Worm (Caenorhabditis elegans) whole organism, late embryonic: Measurements from ENCODE around the gene mig-17.

Source experiments
- F13H6.1 ChIP-seq: sonication (generic microtip); optimal IDR thresholded peaks from 2 replicates; lab custom pipeline; 2016; ENCODE audit warnings: missing genetic modification characterization, missing compliant biosample characterization
- ceh-22 ChIP-seq: sonication (generic microtip); optimal IDR thresholded peaks from 2 replicates; lab custom pipeline; 2017; ENCODE audit warnings: missing biosample characterization, missing genetic modification characterization
- che-1 ChIP-seq: sonication (generic microtip); optimal IDR thresholded peaks from 2 replicates; lab custom pipeline; 2016; ENCODE audit warnings: mild to moderate bottlenecking, missing genetic modification characterization, missing compliant biosample characterization
- fkh-10 ChIP-seq: fragments of 150-350 bp; optimal IDR thresholded peaks from 2 replicates; lab custom pipeline; 2014; ENCODE audit warnings: missing biosample characterization, missing genetic modification reagents, missing genetic modification characterization
- hlh-6 ChIP-seq: sonication (generic microtip); optimal IDR thresholded peaks from 2 replicates; lab custom pipeline; 2016; ENCODE audit warnings: missing genotype, missing genetic modification characterization, missing compliant biosample characterization
- hlh-8 ChIP-seq: sonication (generic microtip); optimal IDR thresholded peaks from 2 replicates; lab custom pipeline; 2016; ENCODE audit warnings: missing genotype, missing genetic modification characterization, missing compliant biosample characterization
- pqm-1 ChIP-seq: sonication (generic microtip); optimal IDR thresholded peaks from 2 replicates; lab custom pipeline; 2016; ENCODE audit warnings: missing genetic modification characterization, missing compliant biosample characterization

ce11 chrV:11470210-11470713 lies 23.8 kb downstream of the mig-17 start, which contains the start of gene aat-6:
- no peak for TF ChIP-seq F13H6.1 (tag; lab: Kevin White, UChicago)
- no peak for TF ChIP-seq hlh-6 (tag; lab: Kevin White, UChicago)
- TF ChIP-seq ceh-22 (tag; lab: Kevin White, UChicago) = no peak
- TF ChIP-seq pqm-1 (tag; lab: Kevin White, UChicago) = no peak
- no peak for TF ChIP-seq fkh-10 (GFP tag; lab: Kevin White, UChicago)
- no peak for TF ChIP-seq hlh-8
- no peak for TF ChIP-seq che-1 (tag; lab: Kevin White, UChicago)
